Worm (Caenorhabditis elegans) whole organism, dauer: ENCODE measurements around the gene hpl-1.

Experiments
- unc-62 ChIP-seq: sonication (generic microtip); optimal IDR thresholded peaks from 2 replicates; lab custom pipeline; 2017; ENCODE audit warnings: missing biosample characterization, missing genetic modification reagents, missing genetic modification characterization

Gene hpl-1

ce11 chrX:13245090-13245489 is at the start of gene hpl-1:
Gene hpl-1 (plus strand): TSS chrX:13245390.
- TF ChIP-seq unc-62 (GFP tag; lab: Kevin White, UChicago) = no peak

ce11 chrX:13198134-13198533 is 47.1 kb upstream of the hpl-1 start:
- no peak for TF ChIP-seq unc-62 (GFP tag; lab: Kevin White, UChicago)

- TF ChIP-seq unc-62 (GFP tag; lab: Kevin White, UChicago) = no peak
Observed at ce11 chrX:13200312-13200711, 44.9 kb upstream of the hpl-1 start.

ce11 chrX:13201401-13201800 is 43.8 kb upstream of the hpl-1 start, which contains the start of gene unc-9:
Gene unc-9 (plus strand): TSS chrX:13201770.
- TF ChIP-seq unc-62 (GFP tag; lab: Kevin White, UChicago) = no peak

- TF ChIP-seq unc-62 (GFP tag; lab: Kevin White, UChicago) = no peak
Observed at ce11 chrX:13202312-13202711, 42.9 kb upstream of the hpl-1 start.

- no peak for TF ChIP-seq unc-62 (GFP tag; lab: Kevin White, UChicago)
Observed at ce11 chrX:13206011-13206410, 39.2 kb upstream of the hpl-1 start.

- TF ChIP-seq unc-62 (GFP tag; lab: Kevin White, UChicago) = no peak
Observed at ce11 chrX:13206911-13207310, 38.3 kb upstream of the hpl-1 start.

ce11 chrX:13209026-13209425 is 36.2 kb upstream of the hpl-1 start:
- no peak for TF ChIP-seq unc-62 (GFP tag; lab: Kevin White, UChicago)

- TF ChIP-seq unc-62 (GFP tag; lab: Kevin White, UChicago) = no peak
Observed at ce11 chrX:13210478-13210877, 34.7 kb upstream of the hpl-1 start.

- TF ChIP-seq unc-62 (GFP tag; lab: Kevin White, UChicago) = no peak
Observed at ce11 chrX:13212528-13212927, 32.7 kb upstream of the hpl-1 start.

- TF ChIP-seq unc-62 (GFP tag; lab: Kevin White, UChicago) = no peak
Observed at ce11 chrX:13216802-13217201, 28.4 kb upstream of the hpl-1 start, which contains the start of gene R12H7.4. Gene R12H7.4 (plus strand): TSS chrX:13217102.

ce11 chrX:13217940-13218339 is 27.2 kb upstream of the hpl-1 start:
- TF ChIP-seq unc-62 (GFP tag; lab: Kevin White, UChicago) = no peak

- no peak for TF ChIP-seq unc-62 (GFP tag; lab: Kevin White, UChicago)
Observed at ce11 chrX:13220609-13221008, 24.6 kb upstream of the hpl-1 start.

- TF ChIP-seq unc-62 (GFP tag; lab: Kevin White, UChicago) = no peak
Observed at ce11 chrX:13221357-13221756, 23.8 kb upstream of the hpl-1 start, which contains the start of gene asp-4. Gene asp-4 (minus strand): TSS chrX:13221462.

- no peak for TF ChIP-seq unc-62 (GFP tag; lab: Kevin White, UChicago)
Observed at ce11 chrX:13223437-13223836, 21.8 kb upstream of the hpl-1 start, which contains the start of gene skr-20. Gene skr-20 (minus strand): TSS chrX:13223537.

ce11 chrX:13224608-13225007 is 20.6 kb upstream of the hpl-1 start, which contains the start of gene skr-19:
Gene skr-19 (minus strand): TSS chrX:13224708.
- no peak for TF ChIP-seq unc-62 (GFP tag; lab: Kevin White, UChicago)

- TF ChIP-seq unc-62 (GFP tag; lab: Kevin White, UChicago) = no peak
Observed at ce11 chrX:13225111-13225905, 19.9 kb upstream of the hpl-1 start.
